Worm (Caenorhabditis elegans) whole organism, young adult: ENCODE data around the gene C28C12.12.

Source experiments
- F37B4.10 ChIP-seq: fragments of 200-800 bp; sonication (Bioruptor generic); IDR thresholded peaks from 2 replicates; pipeline ENCODE4 v1.3.6; 2022; ENCODE audit warnings: missing genetic modification characterization, missing compliant biosample characterization
- F57A8.1 ChIP-seq: fragments of 200-800 bp; sonication (Bioruptor generic); optimal IDR thresholded peaks from 2 replicates; lab custom pipeline; 2018; ENCODE audit warnings: mild to moderate bottlenecking, missing genetic modification characterization, moderate library complexity, missing compliant biosample characterization
- ama-1 ChIP-seq, 3 experiments: fragments of 150-350 bp in 1 of 3; sonication (generic microtip) in 2 of 3; optimal IDR thresholded peaks; 2 replicates each; lab custom pipeline; 2014 to 2018; ENCODE audit warnings: missing biosample characterization in 2 of 3, missing genetic modification characterization in 2 of 3, missing genetic modification reagents in 2 of 3
- athp-1 ChIP-seq: sonication (generic microtip); optimal IDR thresholded peaks from 2 replicates; lab custom pipeline; 2017; ENCODE audit warnings: mild to moderate bottlenecking, missing genetic modification characterization, missing compliant biosample characterization
- ceh-27 ChIP-seq: fragments of 200-800 bp; sonication (Bioruptor generic); optimal IDR thresholded peaks from 2 replicates; lab custom pipeline; 2018; ENCODE audit warnings: mild to moderate bottlenecking, missing genetic modification characterization, moderate library complexity, missing compliant biosample characterization
- dpl-1 ChIP-seq: fragments of 150-350 bp; optimal IDR thresholded peaks from 2 replicates; lab custom pipeline; 2014; ENCODE audit warnings: missing biosample characterization, missing genetic modification reagents, missing genetic modification characterization
- egl-44 ChIP-seq: fragments of 200-800 bp; sonication (Bioruptor generic); IDR thresholded peaks from 2 replicates; pipeline ENCODE4 v1.3.6; 2022; ENCODE audit warnings: missing genetic modification reagents, missing genetic modification characterization, missing compliant biosample characterization
- mes-4 ChIP-seq: sonication (generic microtip); optimal IDR thresholded peaks from 2 replicates; lab custom pipeline; 2016; ENCODE audit warnings: missing genotype, missing genetic modification characterization, missing compliant biosample characterization
- nfyb-1 ChIP-seq: fragments of 200-800 bp; sonication (Bioruptor generic); IDR thresholded peaks from 2 replicates; pipeline ENCODE4 v1.3.6; 2022; ENCODE audit warnings: missing genetic modification reagents, missing genetic modification characterization, missing compliant biosample characterization
- snpc-1.3 ChIP-seq: sonication (generic microtip); optimal IDR thresholded peaks from 2 replicates; lab custom pipeline; 2017; ENCODE audit warnings: missing genetic modification characterization, mild to moderate bottlenecking, missing compliant biosample characterization, antibody characterized with exemption, moderate library complexity, missing genotype, missing genetic modification reagents; ENCODE audit not compliant: insufficient read depth
- snpc-3.4 ChIP-seq: sonication (generic microtip); optimal IDR thresholded peaks from 2 replicates; lab custom pipeline; 2017; ENCODE audit warnings: missing genetic modification characterization, mild to moderate bottlenecking, missing compliant biosample characterization, antibody characterized with exemption, moderate library complexity, missing genotype, missing genetic modification reagents
- unc-62 ChIP-seq: fragments of 150-350 bp; optimal IDR thresholded peaks from 2 replicates; lab custom pipeline; 2014; ENCODE audit warnings: missing biosample characterization, missing genetic modification reagents, missing genetic modification characterization

DNA sequence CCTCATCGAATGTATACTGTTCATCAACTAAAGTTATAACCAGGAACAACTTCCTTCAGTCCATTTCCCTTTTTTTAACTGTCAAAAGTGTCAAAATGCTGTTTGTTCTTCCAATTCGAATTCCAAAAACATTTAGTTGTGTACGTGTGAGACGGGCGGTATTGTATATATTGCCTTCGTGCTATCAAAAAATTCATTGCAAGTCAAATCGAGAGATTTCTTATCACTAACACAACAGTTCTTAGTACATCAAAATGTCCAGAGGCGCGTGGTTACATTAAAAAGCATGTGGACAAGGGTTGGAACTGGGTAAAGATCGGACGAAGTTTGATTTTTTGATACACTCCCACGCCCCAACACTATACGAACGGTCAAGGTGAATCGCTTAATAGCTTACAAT, 32.2 kb upstream of the C28C12.12 start:
- TF ChIP-seq ceh-27 (GFP tag; lab: Kevin White, UChicago): no peak
- TF ChIP-seq nfyb-1 (GFP tag; lab: Robert Waterston, UW): no peak
- no peak for TF ChIP-seq snpc-3.4
- TF ChIP-seq F57A8.1 (GFP tag; lab: Kevin White, UChicago): no peak
- TF ChIP-seq F37B4.10 (GFP tag; lab: Robert Waterston, UW): no peak
- TF ChIP-seq athp-1 (tag; lab: Kevin White, UChicago): no peak
- no peak for TF ChIP-seq snpc-1.3 (tag; lab: Kevin White, UChicago)
- peak; percentile 65 for TF ChIP-seq unc-62
- no peak for TF ChIP-seq egl-44 (GFP tag; lab: Robert Waterston, UW)
- no peak for TF ChIP-seq mes-4 (tag; lab: Kevin White, UChicago)
- no peak for TF ChIP-seq ama-1 (optimal IDR thresholded peaks at IDR 0.05; lab: Kevin White, UChicago)
- no peak for TF ChIP-seq ama-1 (GFP tag; optimal IDR thresholded peaks at IDR 0.05; lab: Kevin White, UChicago)
- no peak for TF ChIP-seq dpl-1 (GFP tag; lab: Kevin White, UChicago)
